Worm (Caenorhabditis elegans): Measurements from ENCODE around the gene dsb-3.

dsb-3 gene

ce11 chrIV:7731960-7732359 is 27.5 kb downstream of the dsb-3 start, which contains the start of the genes C50F7.9 and C50F7.3:
TSS of gene C50F7.9 (minus strand) at chrIV:7732060.
TSS of gene C50F7.3 (plus strand) at chrIV:7732329.
- TF ChIP-seq hlh-30 (tag; optimal IDR thresholded peaks at IDR 0.05; ENCODE audit: insufficient read depth) (no peak), nhr-11 (tag; optimal IDR thresholded peaks at IDR 0.05) (no peak), zip-5 (tag; optimal IDR thresholded peaks at IDR 0.05) (no peak), ama-1 (optimal IDR thresholded peaks at IDR 0.05) (no peak), pha-2 (tag; optimal IDR thresholded peaks at IDR 0.05) (no peak), sox-2 (GFP tag; IDR thresholded peaks at IDR 0.05) (no peak), ceh-9 (tag; optimal IDR thresholded peaks at IDR 0.05) (no peak), unc-42 (tag; optimal IDR thresholded peaks at IDR 0.05) (no peak), ceh-22 (tag; optimal IDR thresholded peaks at IDR 0.05) (no peak), ceh-14 (tag; optimal IDR thresholded peaks at IDR 0.05) (no peak), ceh-19 (GFP tag; optimal IDR thresholded peaks at IDR 0.05) (no peak), tbx-2 (tag; optimal IDR thresholded peaks at IDR 0.05) (no peak), ceh-45 (GFP tag; IDR thresholded peaks at IDR 0.05) (no peak), pag-3 (tag; optimal IDR thresholded peaks at IDR 0.05; ENCODE audit: borderline replicate concordance) (no peak), madf-2 (tag; optimal IDR thresholded peaks at IDR 0.05) (no peak), pha-4 (tag; optimal IDR thresholded peaks at IDR 0.05) (no peak), ttx-3 (tag; optimal IDR thresholded peaks at IDR 0.05) (no peak), F13H6.1 (tag; optimal IDR thresholded peaks at IDR 0.05) (no peak), ceh-24 (tag; optimal IDR thresholded peaks at IDR 0.05) (no peak), fkh-10 (GFP tag; optimal IDR thresholded peaks at IDR 0.05) (no peak)

ce11 chrIV:7728402-7728963 is 30.9 kb downstream of the dsb-3 start, which contains the start of gene sucg-1:
TSS of gene sucg-1 (plus strand) at chrIV:7728913.
- TF ChIP-seq lin-11 (tag; optimal IDR thresholded peaks at IDR 0.05) (no peak), ceh-34 (tag; optimal IDR thresholded peaks at IDR 0.05) (no peak), elt-4 (tag; optimal IDR thresholded peaks at IDR 0.05) (no peak), tbx-2 (tag; optimal IDR thresholded peaks at IDR 0.05) (no peak), K02D7.2 (tag; optimal IDR thresholded peaks at IDR 0.05) (no peak), nhr-11 (tag; optimal IDR thresholded peaks at IDR 0.05) (no peak), ceh-22 (tag; optimal IDR thresholded peaks at IDR 0.05) (no peak), ceh-9 (tag; optimal IDR thresholded peaks at IDR 0.05) (no peak), fkh-6 (tag; optimal IDR thresholded peaks at IDR 0.05) (no peak), dve-1 (tag; optimal IDR thresholded peaks at IDR 0.05) (no peak), dmd-4 (tag; optimal IDR thresholded peaks at IDR 0.05; ENCODE audit: borderline replicate concordance) (no peak), ceh-30 (tag; optimal IDR thresholded peaks at IDR 0.05) (no peak), ceh-31 (tag; optimal IDR thresholded peaks at IDR 0.05) (no peak), madf-2 (tag; optimal IDR thresholded peaks at IDR 0.05) (no peak), ceh-14 (tag; optimal IDR thresholded peaks at IDR 0.05) (no peak), K09A11.1 (tag; optimal IDR thresholded peaks at IDR 0.05; ENCODE audit: insufficient read depth) (no peak)

- TF ChIP-seq C08G9.2 (tag; optimal IDR thresholded peaks at IDR 0.05) (no peak), T23F11.4 (GFP tag; optimal IDR thresholded peaks at IDR 0.05) (no peak), hlh-6 (tag; optimal IDR thresholded peaks at IDR 0.05) (peak; percentile 21), hlh-15 (tag; optimal IDR thresholded peaks at IDR 0.05) (no peak)
Measured at ce11 chrIV:7727258-7727657, 32.2 kb downstream of the dsb-3 start.

ce11 chrIV:7726325-7726724 is 33.1 kb downstream of the dsb-3 start, which contains the start of gene C50F7.5:
TSS of gene C50F7.5 (plus strand) at chrIV:7726719.
- TF ChIP-seq unc-42 (tag; optimal IDR thresholded peaks at IDR 0.05) (no peak), ceh-45 (GFP tag; IDR thresholded peaks at IDR 0.05) (no peak), ahr-1 (tag; optimal IDR thresholded peaks at IDR 0.05) (no peak), pqm-1 (tag; optimal IDR thresholded peaks at IDR 0.05) (no peak)
